Fruit fly (Drosophila melanogaster): ENCODE data around the gene CDK2AP1.

The CDK2AP1 gene

DNA sequence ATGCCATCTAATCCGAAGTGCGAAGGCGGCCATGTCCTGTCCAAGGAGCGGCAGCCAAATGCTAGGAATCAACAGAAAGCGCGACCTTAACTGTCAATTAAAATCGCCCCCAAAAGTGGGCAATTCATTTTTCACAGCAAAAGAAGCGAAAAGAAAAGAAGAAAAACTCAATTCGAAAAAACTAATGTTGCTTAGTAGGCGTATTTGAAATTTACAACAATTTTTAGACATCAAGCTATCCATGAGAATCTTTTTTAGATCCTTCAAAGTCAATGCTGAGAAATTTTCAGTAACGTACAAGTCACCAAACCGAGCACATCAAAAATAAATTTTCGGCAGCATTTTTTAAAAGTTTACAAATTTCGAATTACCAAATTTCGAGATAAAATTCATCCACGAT lies 45.0 kb downstream of the CDK2AP1 start, which contains the start of gene CG15200:
CG15200 (plus strand) TSS at position 301 of the 400 bp plus-strand sequence.
- TF ChIP-seq pan (optimal IDR thresholded peaks at IDR 0.05) (no peak), psq (optimal IDR thresholded peaks at IDR 0.05) (no peak), usp (GFP tag; optimal IDR thresholded peaks at IDR 0.05) (no peak), EcR (GFP tag; optimal IDR thresholded peaks at IDR 0.05) (no peak), Dll (optimal IDR thresholded peaks at IDR 0.05) (no peak), CG8478 (optimal IDR thresholded peaks at IDR 0.05) (no peak)
